Worm (Caenorhabditis elegans): ENCODE data around the gene ZK1320.9.

The ZK1320.9 gene

ce11 chrII:9644940-9645634 is 41.4 kb downstream of the ZK1320.9 start:
- TF ChIP-seq F13C5.2 (tag; optimal IDR thresholded peaks at IDR 0.05) (no peak), ceh-13 (GFP tag; optimal IDR thresholded peaks at IDR 0.05) (no peak), ama-1 (optimal IDR thresholded peaks at IDR 0.05) (no peak), hnd-1 (tag; optimal IDR thresholded peaks at IDR 0.05) (no peak), aly-1 (tag; optimal IDR thresholded peaks at IDR 0.05) (no peak), tbx-11 (GFP tag; IDR thresholded peaks at IDR 0.05) (no peak), tbx-37 (GFP tag; conservative IDR thresholded peaks at IDR 0.05) (no peak), hmbx-1 (tag; optimal IDR thresholded peaks at IDR 0.05) (no peak), tra-4 (tag; optimal IDR thresholded peaks at IDR 0.05) (no peak), flt-1 (GFP tag; IDR thresholded peaks at IDR 0.05) (no peak), hmg-4 (GFP tag; optimal IDR thresholded peaks at IDR 0.05) (no peak), sea-1 (GFP tag; conservative IDR thresholded peaks at IDR 0.05) (no peak), scrt-1 (GFP tag; IDR thresholded peaks at IDR 0.05) (no peak), ceh-36 (tag; optimal IDR thresholded peaks at IDR 0.05) (no peak), B0310.2 (tag; optimal IDR thresholded peaks at IDR 0.05) (no peak), pes-1 (GFP tag; IDR thresholded peaks at IDR 0.05) (no peak), ets-7 (tag; optimal IDR thresholded peaks at IDR 0.05) (no peak)

ce11 chrII:9644438-9644837 is 42.1 kb downstream of the ZK1320.9 start, which contains the start of gene fzr-1:
fzr-1 (minus strand) TSS chrII:9644466.
- TF ChIP-seq tbx-11 (GFP tag; IDR thresholded peaks at IDR 0.05) (no peak), hmbx-1 (tag; optimal IDR thresholded peaks at IDR 0.05) (no peak), tbx-37 (GFP tag; conservative IDR thresholded peaks at IDR 0.05) (0 out of 2 replicates have a peak, but pooled peaks have one; percentile 10), hnd-1 (tag; optimal IDR thresholded peaks at IDR 0.05) (no peak), ama-1 (optimal IDR thresholded peaks at IDR 0.05) (no peak), flt-1 (GFP tag; IDR thresholded peaks at IDR 0.05) (0 out of 2 replicates have a peak, but pooled peaks have one; percentile 16), hmg-4 (GFP tag; optimal IDR thresholded peaks at IDR 0.05) (no peak), F13C5.2 (tag; optimal IDR thresholded peaks at IDR 0.05) (no peak), pes-1 (GFP tag; IDR thresholded peaks at IDR 0.05) (no peak), ceh-36 (tag; optimal IDR thresholded peaks at IDR 0.05) (no peak), sea-1 (GFP tag; conservative IDR thresholded peaks at IDR 0.05) (no peak), scrt-1 (GFP tag; IDR thresholded peaks at IDR 0.05) (no peak)

- TF ChIP-seq ets-7 (tag; optimal IDR thresholded peaks at IDR 0.05) = no peak
- TF ChIP-seq tbx-37 (GFP tag; conservative IDR thresholded peaks at IDR 0.05) = no peak
- TF ChIP-seq pes-1 (GFP tag; IDR thresholded peaks at IDR 0.05) = no peak
- no peak for TF ChIP-seq tra-4 (tag; optimal IDR thresholded peaks at IDR 0.05)
- no peak for TF ChIP-seq tbx-11 (GFP tag; IDR thresholded peaks at IDR 0.05)
- no peak for TF ChIP-seq ceh-36 (tag; optimal IDR thresholded peaks at IDR 0.05)
- TF ChIP-seq hmbx-1 (tag; optimal IDR thresholded peaks at IDR 0.05) = no peak
- TF ChIP-seq hmg-4 (GFP tag; optimal IDR thresholded peaks at IDR 0.05) = no peak
- TF ChIP-seq ama-1 (optimal IDR thresholded peaks at IDR 0.05) = no peak
- TF ChIP-seq B0310.2 (tag; optimal IDR thresholded peaks at IDR 0.05) = no peak
Measured at ce11 chrII:9636300-9636699, 50.2 kb downstream of the ZK1320.9 start, which contains the start of gene ZK1307.7. ZK1307.7 (plus strand) TSS chrII:9636600.
